Fruit fly (Drosophila melanogaster): ENCODE data around the gene zormin.

zormin gene

dm6 chr3L:2162019-2162418 lies 10.5 kb upstream of the zormin start (continued):
- TF ChIP-seq CG30403 (GFP tag; optimal IDR thresholded peaks at IDR 0.05) (peak; percentile 68), CG16779 (GFP tag; IDR thresholded peaks at IDR 0.05) (peak; percentile 22; the same call in 1 of the 2 replicates), Usf (GFP tag; optimal IDR thresholded peaks at IDR 0.05) (no peak), CG15514 (GFP tag; optimal IDR thresholded peaks at IDR 0.05) (peak; percentile 30), Lpt (GFP tag; optimal IDR thresholded peaks at IDR 0.05) (no peak), abd-A (tag; optimal IDR thresholded peaks at IDR 0.05) (no peak), ab (GFP tag; optimal IDR thresholded peaks at IDR 0.05) (no peak), sima (GFP tag; optimal IDR thresholded peaks at IDR 0.05) (no peak), cad (GFP tag; optimal IDR thresholded peaks at IDR 0.05) (no peak), CG10979 (tag; optimal IDR thresholded peaks at IDR 0.05) (peak; percentile 84), CG7745 (tag; optimal IDR thresholded peaks at IDR 0.05) (no peak), CG18011 (GFP tag; optimal IDR thresholded peaks at IDR 0.05) (no peak), Eip74EF (GFP tag; optimal IDR thresholded peaks at IDR 0.05) (peak in 1 of 2 experiments; percentile 57), Adf1 (GFP tag; IDR thresholded peaks at IDR 0.05) (no peak), CG12391 (tag; optimal IDR thresholded peaks at IDR 0.05) (peak; percentile 71), pros (GFP tag; optimal IDR thresholded peaks at IDR 0.05) (no peak), CG32772 (GFP tag; IDR thresholded peaks at IDR 0.05) (peak; percentile 75; the same call in 1 of the 2 replicates), CG8765 (GFP tag; IDR thresholded peaks at IDR 0.05) (peak; percentile 29; the same call in 1 of the 2 replicates), Hsf (GFP tag; optimal IDR thresholded peaks at IDR 0.05) (peak; percentile 62), Jarid2 (GFP tag; optimal IDR thresholded peaks at IDR 0.05) (peak; percentile 7), Hr78 (GFP tag; optimal IDR thresholded peaks at IDR 0.05) (peak in 1 of 2 experiments; percentile 60), rib (GFP tag; IDR thresholded peaks at IDR 0.05) (no peak), Antp (GFP tag; optimal IDR thresholded peaks at IDR 0.05) (peak; percentile 66), Elba2 (GFP tag; optimal IDR thresholded peaks at IDR 0.05) (no peak), YL-1 (GFP tag; optimal IDR thresholded peaks at IDR 0.05) (no peak), vnd (GFP tag; IDR thresholded peaks at IDR 0.05; ENCODE audit: partially characterized antibody) (no peak), CG17359 (tag; optimal IDR thresholded peaks at IDR 0.05) (peak; percentile 89), Fer1 (GFP tag; optimal IDR thresholded peaks at IDR 0.05) (peak; percentile 62), hb (GFP tag; IDR thresholded peaks at IDR 0.05; ENCODE audit: partially characterized antibody) (no peak), Hmr (GFP tag; optimal IDR thresholded peaks at IDR 0.05) (no peak), CG3065 (GFP tag; optimal IDR thresholded peaks at IDR 0.05) (no peak), CG11093 (GFP tag; IDR thresholded peaks at IDR 0.05) (peak; percentile 68; the same call in 2 of the 3 replicates), C15 (GFP tag; IDR thresholded peaks at IDR 0.05) (peak; percentile 43; the same call in 1 of the 3 replicates), hth (optimal IDR thresholded peaks at IDR 0.05) (no peak), Mad (GFP tag; optimal IDR thresholded peaks at IDR 0.05) (no peak), grn (GFP tag; optimal IDR thresholded peaks at IDR 0.05) (no peak), CG17612 (GFP tag; IDR thresholded peaks at IDR 0.05) (peak; percentile 20; the same call in 1 of the 2 replicates), CG10543 (GFP tag; optimal IDR thresholded peaks at IDR 0.05) (no peak), CrebB (tag; optimal IDR thresholded peaks at IDR 0.05) (peak; percentile 21), CG7372 (GFP tag; IDR thresholded peaks at IDR 0.05) (peak; percentile 69), Nf-YC (tag; optimal IDR thresholded peaks at IDR 0.05) (peak; percentile 44), CG14050 (GFP tag; IDR thresholded peaks at IDR 0.05) (peak; percentile 71), tll (GFP tag; optimal IDR thresholded peaks at IDR 0.05) (no peak), Sox102F (GFP tag; optimal IDR thresholded peaks at IDR 0.05) (peak; percentile 83), tio (GFP tag; optimal IDR thresholded peaks at IDR 0.05) (peak; percentile 37), Bdp1 (GFP tag; optimal IDR thresholded peaks at IDR 0.05) (peak; percentile 9), CG16863 (GFP tag; optimal IDR thresholded peaks at IDR 0.05) (peak; percentile 53), HmgD (GFP tag; optimal IDR thresholded peaks at IDR 0.05) (no peak), CG17802 (tag; optimal IDR thresholded peaks at IDR 0.05) (peak; percentile 65), pzg (GFP tag; optimal IDR thresholded peaks at IDR 0.05) (no peak)

All from whole organism, embryonic.